Worm (Caenorhabditis elegans): ENCODE measurements around the gene egl-2.
A peak's percentile ranks its signal among the peaks of the same experiment; 100 is the strongest.

egl-2 gene

DNA sequence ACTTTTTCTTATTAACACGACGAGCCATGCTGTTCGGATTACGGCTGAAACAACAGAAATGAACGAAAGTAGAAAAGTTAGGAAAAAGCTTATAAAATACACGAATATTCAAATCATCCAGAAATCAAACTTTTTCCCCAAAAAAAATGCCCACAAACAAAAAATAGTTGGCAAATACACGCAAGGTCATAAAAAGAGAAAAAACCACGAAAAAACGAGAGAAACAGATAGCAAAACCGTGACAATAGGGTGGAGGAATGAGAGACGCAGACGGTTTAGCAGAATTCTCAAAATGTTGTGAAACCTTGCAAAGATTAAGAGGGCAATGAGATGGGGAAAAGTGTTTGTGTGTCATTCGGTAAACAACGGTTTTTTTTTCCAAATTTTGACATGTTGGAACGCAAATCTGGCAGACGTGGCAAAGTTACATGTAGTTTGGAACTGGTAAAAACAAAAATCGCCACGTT lies 13.4 kb downstream of the egl-2 start, which contains the start of gene tank-1:
TSS of gene tank-1 (minus strand) at position 51 of the 467 bp plus-strand sequence.
- no peak for TF ChIP-seq ets-7 (tag; optimal IDR thresholded peaks at IDR 0.05)
- TF ChIP-seq sea-1 (GFP tag; conservative IDR thresholded peaks at IDR 0.05) = no peak
- no peak for TF ChIP-seq hmg-4 (GFP tag; optimal IDR thresholded peaks at IDR 0.05)
- TF ChIP-seq B0310.2 (tag; optimal IDR thresholded peaks at IDR 0.05) = no peak
- no peak for TF ChIP-seq F13C5.2 (tag; optimal IDR thresholded peaks at IDR 0.05)
- no peak for TF ChIP-seq ama-1 (optimal IDR thresholded peaks at IDR 0.05)
- no peak for TF ChIP-seq ceh-13 (GFP tag; optimal IDR thresholded peaks at IDR 0.05)
- TF ChIP-seq pes-1 (GFP tag; IDR thresholded peaks at IDR 0.05) = no peak
- no peak for TF ChIP-seq hnd-1 (tag; optimal IDR thresholded peaks at IDR 0.05)
- TF ChIP-seq tra-4 (tag; optimal IDR thresholded peaks at IDR 0.05) = no peak
- no peak for TF ChIP-seq tbx-37 (GFP tag; conservative IDR thresholded peaks at IDR 0.05)
- no peak for TF ChIP-seq ceh-36 (tag; optimal IDR thresholded peaks at IDR 0.05)
- TF ChIP-seq scrt-1 (GFP tag; IDR thresholded peaks at IDR 0.05) = no peak

DNA sequence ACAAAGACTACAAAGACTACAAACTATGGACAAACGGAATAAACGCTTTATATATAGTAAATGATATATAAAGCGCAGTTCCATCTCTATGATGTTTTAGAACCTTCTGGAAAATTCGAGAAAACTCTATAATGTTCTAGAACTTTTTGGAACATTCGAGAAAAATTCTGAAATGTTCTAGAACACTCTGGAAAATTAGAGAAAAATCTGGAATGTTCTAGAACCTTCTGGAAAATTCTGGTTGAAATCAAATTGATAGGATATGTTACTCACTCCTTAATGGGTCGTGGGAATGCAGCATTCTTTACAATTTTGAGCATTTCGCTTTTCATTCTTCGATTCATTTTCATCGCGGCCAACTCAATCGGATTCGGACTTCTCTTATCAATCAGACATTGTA lies 20.6 kb downstream of the egl-2 start:
- TF ChIP-seq B0310.2 (tag; optimal IDR thresholded peaks at IDR 0.05) (no peak), sea-1 (GFP tag; conservative IDR thresholded peaks at IDR 0.05) (no peak), flt-1 (GFP tag; IDR thresholded peaks at IDR 0.05) (no peak), hnd-1 (tag; optimal IDR thresholded peaks at IDR 0.05) (no peak), scrt-1 (GFP tag; IDR thresholded peaks at IDR 0.05) (no peak), F13C5.2 (tag; optimal IDR thresholded peaks at IDR 0.05) (no peak), tbx-37 (GFP tag; conservative IDR thresholded peaks at IDR 0.05) (no peak), pes-1 (GFP tag; IDR thresholded peaks at IDR 0.05) (no peak), tbx-11 (GFP tag; IDR thresholded peaks at IDR 0.05) (no peak)

DNA sequence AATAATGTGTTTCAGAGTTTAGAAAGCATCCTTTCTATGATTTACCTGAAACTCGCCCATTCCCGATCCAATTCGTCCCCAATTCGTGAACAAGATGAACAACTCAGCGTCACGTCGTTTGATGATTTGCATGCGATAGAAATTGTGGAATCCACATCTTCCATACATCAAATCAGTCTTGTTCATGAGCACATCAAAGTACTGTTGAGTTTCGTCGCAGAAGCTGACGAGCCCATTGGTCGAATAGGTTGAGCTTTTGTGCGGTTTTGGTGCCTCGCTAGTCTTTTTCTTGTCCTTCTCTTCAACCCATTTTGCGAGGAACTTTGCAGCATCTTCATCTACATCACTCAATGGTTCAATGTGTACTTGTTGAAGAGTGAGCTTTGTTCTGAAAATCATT lies 21.2 kb downstream of the egl-2 start:
- TF ChIP-seq hnd-1 (tag; optimal IDR thresholded peaks at IDR 0.05) = no peak
- no peak for TF ChIP-seq hmg-4 (GFP tag; optimal IDR thresholded peaks at IDR 0.05)
- no peak for TF ChIP-seq ama-1 (optimal IDR thresholded peaks at IDR 0.05)
- TF ChIP-seq ceh-13 (GFP tag; optimal IDR thresholded peaks at IDR 0.05) = no peak
- no peak for TF ChIP-seq pes-1 (GFP tag; IDR thresholded peaks at IDR 0.05)
- TF ChIP-seq tbx-11 (GFP tag; IDR thresholded peaks at IDR 0.05) = no peak
- no peak for TF ChIP-seq scrt-1 (GFP tag; IDR thresholded peaks at IDR 0.05)
- TF ChIP-seq tra-4 (tag; optimal IDR thresholded peaks at IDR 0.05) = no peak
- no peak for TF ChIP-seq aly-1 (tag; optimal IDR thresholded peaks at IDR 0.05)
- TF ChIP-seq F13C5.2 (tag; optimal IDR thresholded peaks at IDR 0.05) = no peak
- no peak for TF ChIP-seq tbx-37 (GFP tag; conservative IDR thresholded peaks at IDR 0.05)
- no peak for TF ChIP-seq flt-1 (GFP tag; IDR thresholded peaks at IDR 0.05)

DNA sequence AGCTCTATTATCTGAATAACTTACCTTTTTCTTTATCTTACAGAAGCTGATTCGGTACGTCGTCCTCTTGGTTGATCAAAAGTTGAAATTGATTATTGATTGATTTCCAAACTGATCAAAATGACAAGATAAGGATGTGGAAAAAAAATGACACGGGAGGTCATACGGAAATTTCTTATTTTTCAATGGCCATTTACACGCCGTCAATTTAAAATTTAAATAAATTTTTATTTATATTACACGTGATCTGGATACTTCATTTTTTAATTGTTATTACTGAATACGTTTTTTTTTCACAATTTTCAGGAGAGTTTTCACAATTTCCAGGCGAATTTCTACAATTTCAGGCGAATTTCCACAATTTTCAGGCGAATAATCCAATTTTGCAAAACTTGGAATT lies 23.2 kb downstream of the egl-2 start, which contains the start of gene Y75B7B.2:
TSS of gene Y75B7B.2 (minus strand) at position 101 of the 400 bp plus-strand sequence.
- no peak for TF ChIP-seq ceh-13 (GFP tag; optimal IDR thresholded peaks at IDR 0.05)
- TF ChIP-seq pes-1 (GFP tag; IDR thresholded peaks at IDR 0.05) = no peak
- TF ChIP-seq sea-1 (GFP tag; conservative IDR thresholded peaks at IDR 0.05) = no peak

ce11 chrV:1270611-1271010 lies 28.5 kb downstream of the egl-2 start, which contains the start of gene Y75B7B.1:
TSS of gene Y75B7B.1 (plus strand) at chrV:1270911.
- TF ChIP-seq sea-1 (GFP tag; conservative IDR thresholded peaks at IDR 0.05) = no peak
- no peak for TF ChIP-seq aly-1 (tag; optimal IDR thresholded peaks at IDR 0.05)
- TF ChIP-seq hmg-4 (GFP tag; optimal IDR thresholded peaks at IDR 0.05) = no peak
- TF ChIP-seq B0310.2 (tag; optimal IDR thresholded peaks at IDR 0.05) = no peak
- no peak for TF ChIP-seq F13C5.2 (tag; optimal IDR thresholded peaks at IDR 0.05)
- no peak for TF ChIP-seq ceh-36 (tag; optimal IDR thresholded peaks at IDR 0.05)

- TF ChIP-seq tra-4 (tag; optimal IDR thresholded peaks at IDR 0.05) = no peak
- peak; percentile 80 for TF ChIP-seq ceh-36 (tag; optimal IDR thresholded peaks at IDR 0.05)
- TF ChIP-seq hmbx-1 (tag; optimal IDR thresholded peaks at IDR 0.05) = no peak
These were observed 32.6 kb downstream of the egl-2 start for ce11 chrV:1266540-1266939.

- TF ChIP-seq F13C5.2 (tag; optimal IDR thresholded peaks at IDR 0.05) = peak; percentile 5
- TF ChIP-seq tbx-37 (GFP tag; conservative IDR thresholded peaks at IDR 0.05) = no peak
These were observed 35.0 kb downstream of the egl-2 start, which contains the start of the genes rab-1 and C39F7.5 for ce11 chrV:1263939-1264823. TSS of gene rab-1 (minus strand) at chrV:1263989. TSS of gene C39F7.5 (plus strand) at chrV:1264773.

DNA sequence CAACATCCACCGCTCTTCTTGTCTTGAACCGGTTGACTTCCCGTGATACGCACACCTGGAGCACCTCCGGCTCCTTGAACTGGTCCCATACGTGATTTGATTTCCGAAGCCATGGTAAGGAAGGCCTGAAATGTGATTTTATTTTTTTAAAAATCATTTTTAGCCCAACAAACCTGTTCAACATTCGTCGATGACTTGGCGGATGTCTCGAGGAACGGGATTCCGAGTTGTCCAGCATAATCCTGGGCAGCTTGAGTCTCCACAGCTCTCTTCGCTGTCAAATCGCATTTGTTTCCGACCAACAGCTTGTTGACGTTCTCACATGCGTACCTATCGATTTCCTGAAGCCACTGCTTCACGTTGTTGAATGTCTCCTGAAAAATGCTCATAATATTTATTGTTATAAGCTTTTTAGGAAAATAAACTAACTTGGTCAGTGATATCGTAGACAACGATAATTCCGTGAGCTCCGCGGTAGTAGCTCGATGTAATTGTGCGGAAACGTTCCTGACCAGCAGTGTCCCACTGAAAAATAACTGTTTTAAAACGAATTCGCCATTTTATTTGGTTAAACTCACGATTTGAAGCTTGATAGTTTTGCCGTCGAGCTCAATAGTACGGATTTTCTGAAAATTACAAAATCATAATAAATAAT lies 35.9 kb downstream of the egl-2 start:
- TF ChIP-seq hnd-1 (tag; optimal IDR thresholded peaks at IDR 0.05) = no peak
- TF ChIP-seq ceh-36 (tag; optimal IDR thresholded peaks at IDR 0.05) = no peak
- TF ChIP-seq ets-7 (tag; optimal IDR thresholded peaks at IDR 0.05) = no peak
- TF ChIP-seq ceh-13 (GFP tag; optimal IDR thresholded peaks at IDR 0.05) = no peak

Data from whole organism, early embryonic.